Worm (Caenorhabditis elegans) whole organism, early embryonic: Measurements from ENCODE around the gene Y69H2.3.

ENCODE experiments used
- B0310.2 ChIP-seq: sonication (generic microtip); optimal IDR thresholded peaks from 2 replicates; lab custom pipeline; 2016; ENCODE audit warnings: mild to moderate bottlenecking, missing genetic modification characterization, missing compliant biosample characterization
- F13C5.2 ChIP-seq: sonication (generic microtip); optimal IDR thresholded peaks from 2 replicates; lab custom pipeline; 2017; ENCODE audit warnings: mild to moderate bottlenecking, missing genetic modification characterization, inconsistent platforms, missing compliant biosample characterization
- ets-7 ChIP-seq: sonication (generic microtip); optimal IDR thresholded peaks from 2 replicates; lab custom pipeline; 2016; ENCODE audit warnings: missing genotype, missing genetic modification characterization, missing compliant biosample characterization
- flt-1 ChIP-seq: fragments of 200-800 bp; sonication (Bioruptor generic); IDR thresholded peaks from 2 replicates; pipeline ENCODE4 v1.3.6; 2022; ENCODE audit warnings: missing genetic modification characterization, missing compliant biosample characterization
- hmg-4 ChIP-seq: fragments of 200-800 bp; sonication (Bioruptor generic); optimal IDR thresholded peaks from 2 replicates; lab custom pipeline; 2018; ENCODE audit warnings: mild to moderate bottlenecking, missing genetic modification characterization, missing compliant biosample characterization
- scrt-1 ChIP-seq: fragments of 200-800 bp; sonication (Bioruptor generic); IDR thresholded peaks from 2 replicates; pipeline ENCODE4 v1.3.6; 2022; ENCODE audit warnings: missing genetic modification characterization, missing compliant biosample characterization
- sea-1 ChIP-seq: fragments of 200-800 bp; sonication (Bioruptor generic); conservative IDR thresholded peaks from 2 replicates; pipeline ENCODE4 v1.3.6; 2022; ENCODE audit warnings: missing genetic modification characterization, missing compliant biosample characterization

DNA sequence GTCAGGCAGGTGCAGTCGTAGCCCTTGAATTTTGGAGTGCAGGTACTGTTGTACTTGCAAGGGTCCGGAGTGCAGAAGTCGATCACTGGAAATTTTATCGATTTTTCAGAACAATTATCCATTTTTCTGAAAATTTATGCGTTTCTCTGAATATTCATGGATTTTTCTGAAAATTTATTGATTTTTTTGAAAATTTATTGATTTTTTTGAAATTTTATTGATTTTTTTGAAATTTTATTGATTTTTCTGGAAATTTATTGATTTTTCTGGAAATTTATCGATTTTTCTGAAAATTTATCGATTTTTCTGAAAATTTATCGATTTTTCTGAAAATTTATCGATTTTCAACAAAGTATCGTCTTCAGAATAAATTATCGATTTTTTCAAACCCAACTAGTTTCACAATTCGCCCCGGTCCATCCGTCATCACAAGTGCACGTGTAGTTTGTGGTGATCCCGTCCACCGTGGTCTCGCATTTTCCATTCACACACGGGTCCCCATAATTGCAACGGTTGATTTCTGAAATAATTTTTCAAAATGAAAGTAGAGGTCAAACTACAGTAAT, 31.9 kb downstream of the Y69H2.3 start:
- TF ChIP-seq F13C5.2 (tag; lab: Kevin White, UChicago) (no peak), hmg-4 (GFP tag; lab: Kevin White, UChicago) (no peak), B0310.2 (tag; lab: Kevin White, UChicago) (no peak), scrt-1 (GFP tag; lab: Robert Waterston, UW) (no peak), ets-7 (tag; lab: Kevin White, UChicago) (no peak), flt-1 (GFP tag; lab: Robert Waterston, UW) (no peak), sea-1 (GFP tag; lab: Robert Waterston, UW) (no peak)
